Fruit fly (Drosophila melanogaster) whole organism, adult: ENCODE measurements around the gene CG6465.

Experiments
- CG12768 ChIP-seq: fragments of 200-800 bp; sonication (Bioruptor generic); optimal IDR thresholded peaks from 2 replicates; lab custom pipeline; 2017; ENCODE audit warnings: missing biosample characterization, missing genetic modification characterization, mild to moderate bottlenecking, moderate library complexity, missing genetic modification reagents
- CG33017 ChIP-seq: fragments of 200-800 bp; sonication (Bioruptor generic); optimal IDR thresholded peaks from 2 replicates; lab custom pipeline; 2018; ENCODE audit warnings: missing biosample characterization, mild to moderate bottlenecking, missing genetic modification characterization, moderate library complexity
- CG7101 ChIP-seq: fragments of 200-800 bp; sonication (Bioruptor generic); optimal IDR thresholded peaks from 2 replicates; lab custom pipeline; 2018; ENCODE audit warnings: missing biosample characterization, mild to moderate bottlenecking, missing genetic modification characterization, moderate library complexity
- Hr96 ChIP-seq: fragments of 200-800 bp; sonication (Bioruptor generic); optimal IDR thresholded peaks from 2 replicates; lab custom pipeline; 2016; ENCODE audit warnings: missing biosample characterization, missing genetic modification characterization
- cic ChIP-seq: fragments of 200-800 bp; sonication (Bioruptor generic); optimal IDR thresholded peaks from 2 replicates; lab custom pipeline; 2017; ENCODE audit warnings: missing biosample characterization, mild to moderate bottlenecking, missing genetic modification characterization, moderate library complexity
- ovo ChIP-seq: fragments of 200-800 bp; sonication (Bioruptor generic); optimal IDR thresholded peaks from 2 replicates; lab custom pipeline; 2016; ENCODE audit warnings: missing biosample characterization, missing genetic modification characterization
- pad ChIP-seq: fragments of 200-800 bp; sonication (Bioruptor generic); optimal IDR thresholded peaks from 3 replicates; lab custom pipeline; 2017; ENCODE audit warnings: missing biosample characterization, missing genetic modification characterization, mild to moderate bottlenecking, moderate library complexity, missing genetic modification reagents

- no peak for TF ChIP-seq CG12768 (GFP tag; lab: Kevin White, UChicago)
- TF ChIP-seq CG7101 (tag; lab: Kevin White, UChicago) = no peak
- TF ChIP-seq pad (GFP tag; lab: Kevin White, UChicago) = no peak
- no peak for TF ChIP-seq Hr96 (GFP tag; lab: Kevin White, UChicago)
- no peak for TF ChIP-seq CG33017 (tag; lab: Kevin White, UChicago)
- no peak for TF ChIP-seq ovo
- no peak for TF ChIP-seq cic (GFP tag; lab: Kevin White, UChicago)
These were observed 7.2 kb upstream of the CG6465 start for dm6 chr3R:10684284-10684683.
